Worm (Caenorhabditis elegans) whole organism, L1 larva: Measurements from ENCODE around the gene nep-12.
A peak's percentile ranks its signal among the peaks of the same experiment; 100 is the strongest.

ENCODE experiments used
- C34B4.2 ChIP-seq: sonication (generic microtip); optimal IDR thresholded peaks from 2 replicates; lab custom pipeline; 2017; ENCODE audit warnings: mild to moderate bottlenecking, missing genetic modification characterization, missing compliant biosample characterization
- Y116A8C.19 ChIP-seq: sonication (generic microtip); optimal IDR thresholded peaks from 2 replicates; lab custom pipeline; 2016; ENCODE audit warnings: missing compliant biosample characterization, missing genetic modification characterization, borderline replicate concordance
- aly-2 ChIP-seq: fragments of 150-350 bp; optimal IDR thresholded peaks from 2 replicates; lab custom pipeline; 2014; ENCODE audit warnings: missing biosample characterization, missing genetic modification characterization
- blmp-1 ChIP-seq: fragments of 150-350 bp; optimal IDR thresholded peaks from 2 replicates; lab custom pipeline; 2014; ENCODE audit warnings: missing biosample characterization, missing genetic modification characterization
- ceh-8 ChIP-seq: fragments of 200-800 bp; sonication (Bioruptor generic); optimal IDR thresholded peaks from 2 replicates; lab custom pipeline; 2018; ENCODE audit warnings: mild to moderate bottlenecking, missing genetic modification characterization, moderate library complexity, missing compliant biosample characterization
- ceh-82 ChIP-seq, 3 experiments: fragments of 150-350 bp in 1 of 3; sonication (generic microtip) in 2 of 3; optimal IDR thresholded peaks; 2 replicates each; lab custom pipeline; 2014 to 2017; ENCODE audit warnings: missing biosample characterization in 3 of 3, missing genetic modification characterization in 3 of 3
- ceh-90 ChIP-seq: sonication (generic microtip); optimal IDR thresholded peaks from 2 replicates; lab custom pipeline; 2016; ENCODE audit warnings: missing genetic modification characterization, missing compliant biosample characterization
- ces-1 ChIP-seq: fragments of 150-350 bp; optimal IDR thresholded peaks from 2 replicates; lab custom pipeline; 2014; ENCODE audit warnings: missing biosample characterization, missing genetic modification reagents, missing genetic modification characterization
- efl-1 ChIP-seq, 4 experiments: fragments of 150-350 bp; optimal IDR thresholded peaks in 3 of 4; peaks in 1 of 4; 1 replicate in 1 of 4; 2 replicates in 3 of 4; lab custom pipeline; 2014; ENCODE audit warnings: missing biosample characterization in 2 of 4, missing genetic modification characterization in 2 of 4, missing genetic modification reagents in 2 of 4
- efl-3 ChIP-seq: fragments of 200-800 bp; sonication (Bioruptor generic); optimal IDR thresholded peaks from 2 replicates; lab custom pipeline; 2018; ENCODE audit warnings: mild to moderate bottlenecking, missing genetic modification characterization, missing compliant biosample characterization
- elt-3 ChIP-seq, 6 experiments: fragments of 150-350 bp in 1 of 6; sonication (generic microtip); optimal IDR thresholded peaks; 2 replicates each; lab custom pipeline; 2017 to 2018; ENCODE audit warnings: missing biosample characterization in 6 of 6, missing genetic modification characterization in 6 of 6, inconsistent platforms in 1 of 6
- ets-5 ChIP-seq: fragments of 200-800 bp; sonication (Bioruptor generic); IDR thresholded peaks from 2 replicates; pipeline ENCODE4 v1.3.6; 2022; ENCODE audit warnings: missing genetic modification characterization, missing compliant biosample characterization
- fkh-10 ChIP-seq: sonication (generic microtip); optimal IDR thresholded peaks from 2 replicates; lab custom pipeline; 2017; ENCODE audit warnings: missing biosample characterization, missing genetic modification reagents, missing genetic modification characterization
- fkh-8 ChIP-seq: sonication (generic microtip); optimal IDR thresholded peaks from 2 replicates; lab custom pipeline; 2016; ENCODE audit warnings: mild to moderate bottlenecking, missing genetic modification characterization, missing compliant biosample characterization
- grh-1 ChIP-seq: fragments of 200-800 bp; sonication (Bioruptor generic); IDR thresholded peaks from 2 replicates; pipeline ENCODE4 v1.3.6; 2022; ENCODE audit warnings: missing genetic modification reagents, missing genetic modification characterization, missing compliant biosample characterization
- hlh-17 ChIP-seq: fragments of 200-800 bp; sonication (Bioruptor generic); optimal IDR thresholded peaks from 2 replicates; lab custom pipeline; 2018; ENCODE audit warnings: missing genetic modification characterization, mild to moderate bottlenecking, missing compliant biosample characterization, moderate library complexity, borderline replicate concordance
- hlh-4 ChIP-seq: sonication (generic microtip); optimal IDR thresholded peaks from 2 replicates; lab custom pipeline; 2016; ENCODE audit warnings: mild to moderate bottlenecking, missing genetic modification characterization, missing compliant biosample characterization
- hpl-2 ChIP-seq: fragments of 150-350 bp; optimal IDR thresholded peaks from 2 replicates; lab custom pipeline; 2014; ENCODE audit warnings: missing biosample characterization, missing genetic modification reagents, missing genetic modification characterization
- isw-1 ChIP-seq: fragments of 200-800 bp; sonication (Bioruptor generic); IDR thresholded peaks from 2 replicates; pipeline ENCODE4 v1.3.6; 2022; ENCODE audit warnings: missing genetic modification characterization, missing compliant biosample characterization
- jun-1 ChIP-seq: fragments of 150-350 bp; optimal IDR thresholded peaks from 2 replicates; lab custom pipeline; 2014; ENCODE audit warnings: missing biosample characterization, missing genetic modification reagents, missing genetic modification characterization
- lin-14 ChIP-seq: fragments of 200-800 bp; sonication (Bioruptor generic); optimal IDR thresholded peaks from 2 replicates; lab custom pipeline; 2018; ENCODE audit warnings: mild to moderate bottlenecking, missing genetic modification characterization, moderate library complexity, missing compliant biosample characterization
- lin-35 ChIP-seq, 2 experiments: fragments of 150-350 bp; optimal IDR thresholded peaks; 2 replicates each; lab custom pipeline; 2014; ENCODE audit warnings: missing biosample characterization in 2 of 2, missing genetic modification characterization in 2 of 2, missing genetic modification reagents in 2 of 2
- lin-39 ChIP-seq: fragments of 150-350 bp; optimal IDR thresholded peaks from 2 replicates; lab custom pipeline; 2014; ENCODE audit warnings: missing biosample characterization, missing genetic modification reagents, missing genetic modification characterization
- lsy-2 ChIP-seq, 2 experiments: fragments of 150-350 bp; optimal IDR thresholded peaks; 2 replicates each; lab custom pipeline; 2014; ENCODE audit warnings: missing biosample characterization in 2 of 2, missing genetic modification characterization in 2 of 2
- nhr-20 ChIP-seq: sonication (generic microtip); optimal IDR thresholded peaks from 2 replicates; lab custom pipeline; 2016; ENCODE audit warnings: mild to moderate bottlenecking, missing genetic modification characterization, missing compliant biosample characterization
- nhr-71 ChIP-seq: sonication (generic microtip); optimal IDR thresholded peaks from 2 replicates; lab custom pipeline; 2016; ENCODE audit warnings: mild to moderate bottlenecking, missing genetic modification characterization, moderate library complexity, missing compliant biosample characterization
- nhr-76 ChIP-seq: sonication (generic microtip); optimal IDR thresholded peaks from 2 replicates; lab custom pipeline; 2017; ENCODE audit warnings: missing biosample characterization, missing genetic modification characterization
- nhr-85 ChIP-seq: sonication (generic microtip); peaks from one replicate; lab custom pipeline; 2016; ENCODE audit warnings: missing genetic modification characterization, inconsistent platforms, missing compliant biosample characterization
- nhr-90 ChIP-seq: sonication (generic microtip); optimal IDR thresholded peaks from 2 replicates; lab custom pipeline; 2016; ENCODE audit warnings: mild to moderate bottlenecking, missing genetic modification characterization, missing compliant biosample characterization; ENCODE audit not compliant: poor library complexity
- pax-3 ChIP-seq: fragments of 200-800 bp; sonication (Bioruptor generic); optimal IDR thresholded peaks from 2 replicates; lab custom pipeline; 2018; ENCODE audit warnings: mild to moderate bottlenecking, missing genetic modification characterization, moderate library complexity, missing compliant biosample characterization
- rnt-1 ChIP-seq: sonication (generic microtip); optimal IDR thresholded peaks from 2 replicates; lab custom pipeline; 2016; ENCODE audit warnings: mild to moderate bottlenecking, missing genetic modification characterization, moderate library complexity, missing compliant biosample characterization
- snu-23 ChIP-seq: sonication (generic microtip); optimal IDR thresholded peaks from 2 replicates; lab custom pipeline; 2016; ENCODE audit warnings: missing genetic modification characterization, missing compliant biosample characterization
- sup-37 ChIP-seq: fragments of 200-800 bp; sonication (Bioruptor generic); optimal IDR thresholded peaks from 2 replicates; lab custom pipeline; 2018; ENCODE audit warnings: mild to moderate bottlenecking, missing genetic modification characterization, missing compliant biosample characterization
- swsn-7 ChIP-seq: sonication (generic microtip); optimal IDR thresholded peaks from 2 replicates; lab custom pipeline; 2016; ENCODE audit warnings: missing genetic modification characterization, missing compliant biosample characterization
- vab-15 ChIP-seq: sonication (generic microtip); optimal IDR thresholded peaks from 2 replicates; lab custom pipeline; 2017; ENCODE audit warnings: missing genotype, mild to moderate bottlenecking, missing genetic modification characterization, missing compliant biosample characterization
- xbp-1 ChIP-seq: sonication (generic microtip); optimal IDR thresholded peaks from 2 replicates; lab custom pipeline; 2016; ENCODE audit warnings: missing genetic modification characterization, missing compliant biosample characterization
- zag-1 ChIP-seq: fragments of 150-350 bp; optimal IDR thresholded peaks from 2 replicates; lab custom pipeline; 2014; ENCODE audit warnings: missing biosample characterization, missing genetic modification characterization
- ztf-11 ChIP-seq, 2 experiments: sonication (generic microtip); optimal IDR thresholded peaks; 2 replicates each; lab custom pipeline; 2016 to 2017; ENCODE audit warnings: missing genetic modification characterization in 2 of 2, missing biosample characterization in 1 of 2, missing compliant biosample characterization in 1 of 2

The nep-12 gene

ce11 chrII:4762574-4763285 lies 21.6 kb downstream of the nep-12 start, which contains the start of gene F26G1.2:
Gene F26G1.2 (plus strand): TSS chrII:4763081.
- TF ChIP-seq ceh-90 (tag; lab: Kevin White, UChicago) (no peak), nhr-76 (no peak), lsy-2 (tag; optimal IDR thresholded peaks at IDR 0.05; lab: Kevin White, UChicago) (peak in 1 of 2 experiments; percentile 24), nhr-71 (tag; lab: Kevin White, UChicago) (peak; percentile 50), lin-14 (GFP tag; lab: Kevin White, UChicago) (peak; percentile 8), elt-3 (tag; optimal IDR thresholded peaks at IDR 0.05; lab: Kevin White, UChicago) (peak in 1 of 6 experiments; percentile 69), ces-1 (GFP tag; lab: Kevin White, UChicago) (no peak), xbp-1 (peak; percentile 36), snu-23 (GFP tag; lab: Kevin White, UChicago) (peak; percentile 11), nhr-85 (tag; lab: Kevin White, UChicago) (peak; percentile 84), nhr-20 (peak; percentile 53), lin-35 (GFP tag; optimal IDR thresholded peaks at IDR 0.05; lab: Kevin White, UChicago) (peak in 1 of 2 experiments; percentile 32), rnt-1 (tag; lab: Kevin White, UChicago) (no peak), blmp-1 (tag; lab: Kevin White, UChicago) (peak; percentile 51), ceh-82 (tag; optimal IDR thresholded peaks at IDR 0.05; lab: Kevin White, UChicago) (no peak), isw-1 (GFP tag; lab: Robert Waterston, UW) (no peak), fkh-8 (tag; lab: Kevin White, UChicago) (peak; percentile 32), sup-37 (GFP tag; lab: Kevin White, UChicago) (no peak), hlh-17 (GFP tag; lab: Kevin White, UChicago) (no peak), grh-1 (GFP tag; lab: Robert Waterston, UW) (peak; percentile 25; the same call in 1 of the 2 replicates), fkh-10 (GFP tag; lab: Kevin White, UChicago) (no peak), aly-2 (tag; lab: Kevin White, UChicago) (no peak), jun-1 (tag; lab: Kevin White, UChicago) (no peak), efl-1 (optimal IDR thresholded peaks at IDR 0.05; lab: Kevin White, UChicago) (no peak), efl-1 (GFP tag; optimal IDR thresholded peaks at IDR 0.05 in 1 of 2; lab: Kevin White, UChicago) (peak in 1 of 2 experiments; percentile 90)
- TF ChIP-seq, all 84 proteins: peak for 13

- peak; percentile 93 for TF ChIP-seq nhr-85 (tag; lab: Kevin White, UChicago)
- TF ChIP-seq nhr-71 (tag; lab: Kevin White, UChicago) = peak; percentile 31
- TF ChIP-seq nhr-20 = peak; percentile 48
- no peak for TF ChIP-seq zag-1 (tag; lab: Kevin White, UChicago)
- peak in 1 of 2 experiments; percentile 38 for TF ChIP-seq lsy-2 (tag; optimal IDR thresholded peaks at IDR 0.05; lab: Kevin White, UChicago)
- no peak for TF ChIP-seq ces-1 (GFP tag; lab: Kevin White, UChicago)
- peak; percentile 36 for TF ChIP-seq blmp-1 (tag; lab: Kevin White, UChicago)
- TF ChIP-seq snu-23 (GFP tag; lab: Kevin White, UChicago) = peak; percentile 9
- TF ChIP-seq lin-14 (GFP tag; lab: Kevin White, UChicago) = peak; percentile 37
- TF ChIP-seq lin-35 (GFP tag; optimal IDR thresholded peaks at IDR 0.05; lab: Kevin White, UChicago) = peak in 1 of 2 experiments; percentile 4
- no peak for TF ChIP-seq Y116A8C.19
Observed at ce11 chrII:4761020-4761419, 23.3 kb downstream of the nep-12 start.

- no peak for TF ChIP-seq ets-5 (GFP tag; lab: Robert Waterston, UW)
- TF ChIP-seq nhr-20 = peak; percentile 50
- peak; percentile 91 for TF ChIP-seq nhr-85 (tag; lab: Kevin White, UChicago)
- TF ChIP-seq nhr-71 (tag; lab: Kevin White, UChicago) = peak; percentile 13
- TF ChIP-seq lin-14 (GFP tag; lab: Kevin White, UChicago) = peak; percentile 53
- TF ChIP-seq ceh-8 (GFP tag; lab: Kevin White, UChicago) = no peak
- TF ChIP-seq, all 84 proteins: peak for 4
Observed at ce11 chrII:4759835-4760234, 24.5 kb downstream of the nep-12 start.

ce11 chrII:4758462-4758861 lies 25.9 kb downstream of the nep-12 start, which contains the start of gene F26G1.3:
Gene F26G1.3 (plus strand): TSS chrII:4758762.
- TF ChIP-seq zag-1 (tag; lab: Kevin White, UChicago) = no peak
- no peak for TF ChIP-seq rnt-1 (tag; lab: Kevin White, UChicago)
- no peak for TF ChIP-seq C34B4.2 (tag; lab: Kevin White, UChicago)
- no peak for TF ChIP-seq snu-23 (GFP tag; lab: Kevin White, UChicago)
- no peak for TF ChIP-seq efl-3 (GFP tag; lab: Kevin White, UChicago)
- no peak for TF ChIP-seq ztf-11 (tag; optimal IDR thresholded peaks at IDR 0.05; lab: Kevin White, UChicago)
- TF ChIP-seq nhr-71 (tag; lab: Kevin White, UChicago) = no peak
- TF ChIP-seq nhr-90 = no peak
- TF ChIP-seq hpl-2 (GFP tag; lab: Kevin White, UChicago) = no peak
- TF ChIP-seq lin-39 = no peak
- TF ChIP-seq swsn-7 = no peak
- TF ChIP-seq hlh-4 (tag; lab: Kevin White, UChicago) = no peak
- no peak for TF ChIP-seq ces-1 (GFP tag; lab: Kevin White, UChicago)
- TF ChIP-seq pax-3 (tag; lab: Kevin White, UChicago) = no peak
- no peak for TF ChIP-seq elt-3 (tag; optimal IDR thresholded peaks at IDR 0.05; lab: Kevin White, UChicago)
- TF ChIP-seq vab-15 (tag; lab: Kevin White, UChicago) = no peak
- TF ChIP-seq, all 84 proteins: peak for 0
